Fruit fly (Drosophila melanogaster): ENCODE data around the gene pnr.

dm6 chr3R:15983541-15984229 is 42.2 kb upstream of the pnr start:
- TF ChIP-seq bab1 (GFP tag; optimal IDR thresholded peaks at IDR 0.05) (no peak), Clk (GFP tag; optimal IDR thresholded peaks at IDR 0.05) (no peak), toe (GFP tag; optimal IDR thresholded peaks at IDR 0.05) (no peak), cnc (optimal IDR thresholded peaks at IDR 0.05) (peak in 1 of 2 experiments; percentile 17), CG7101 (tag; optimal IDR thresholded peaks at IDR 0.05) (no peak), CG11617 (GFP tag; optimal IDR thresholded peaks at IDR 0.05) (no peak), Mnt (GFP tag; optimal IDR thresholded peaks at IDR 0.05) (no peak)

All from whole organism, adult.